Fruit fly (Drosophila melanogaster) whole organism, embryonic: ENCODE measurements around the gene CG13654.
A peak's percentile ranks its signal among the peaks of the same experiment; 100 is the strongest.

ENCODE experiments used
- CG10959 ChIP-seq: fragments of 200-800 bp; sonication (Bioruptor generic); IDR thresholded peaks from 2 replicates; pipeline ENCODE4 v1.3.6; 2022; ENCODE audit warnings: missing biosample characterization, missing genetic modification characterization
- CG12236 ChIP-seq: fragments of 200-800 bp; sonication (Bioruptor generic); optimal IDR thresholded peaks from 2 replicates; lab custom pipeline; 2016; ENCODE audit warnings: missing biosample characterization, missing genetic modification characterization
- CG12769 ChIP-seq: fragments of 200-800 bp; sonication (Bioruptor generic); optimal IDR thresholded peaks from 2 replicates; lab custom pipeline; 2019; ENCODE audit warnings: missing biosample characterization, mild to moderate bottlenecking, missing genetic modification characterization, moderate library complexity
- CG14860 ChIP-seq: fragments of 200-800 bp; sonication (Bioruptor generic); IDR thresholded peaks from 3 replicates; pipeline ENCODE4 v1.3.6; 2022; ENCODE audit warnings: missing biosample characterization, missing genetic modification characterization; ENCODE audit not compliant: partially characterized antibody
- CG15479 ChIP-seq: fragments of 200-800 bp; sonication (Bioruptor generic); optimal IDR thresholded peaks from 3 replicates; lab custom pipeline; 2019; ENCODE audit warnings: missing biosample characterization, mild to moderate bottlenecking, missing genetic modification characterization, moderate library complexity
- CG15514 ChIP-seq: fragments of 200-800 bp; sonication (Bioruptor generic); optimal IDR thresholded peaks from 3 replicates; lab custom pipeline; 2017; ENCODE audit warnings: missing biosample characterization, missing genetic modification characterization, mild to moderate bottlenecking, moderate library complexity, missing genetic modification reagents
- CG15696 ChIP-seq: fragments of 200-800 bp; sonication (Bioruptor generic); optimal IDR thresholded peaks from 2 replicates; lab custom pipeline; 2019; ENCODE audit warnings: missing biosample characterization, mild to moderate bottlenecking, missing genetic modification characterization, moderate library complexity
- CG16815 ChIP-seq: fragments of 200-800 bp; sonication (Bioruptor generic); optimal IDR thresholded peaks from 3 replicates; lab custom pipeline; 2017; ENCODE audit warnings: missing biosample characterization, mild to moderate bottlenecking, missing genetic modification characterization
- CG2129 ChIP-seq: fragments of 200-800 bp; sonication (Bioruptor generic); IDR thresholded peaks from 2 replicates; pipeline ENCODE4 v1.3.6; 2022; ENCODE audit warnings: missing biosample characterization, missing genetic modification characterization; ENCODE audit not compliant: partially characterized antibody
- CG2875 ChIP-seq: fragments of 200-800 bp; sonication (Bioruptor generic); optimal IDR thresholded peaks from 2 replicates; lab custom pipeline; 2017; ENCODE audit warnings: missing biosample characterization, mild to moderate bottlenecking, missing genetic modification characterization, missing genetic modification reagents
- CG30403 ChIP-seq: fragments of 200-800 bp; sonication (Bioruptor generic); optimal IDR thresholded peaks from 3 replicates; lab custom pipeline; 2016; ENCODE audit warnings: missing biosample characterization, missing genetic modification characterization
- CG5245 ChIP-seq: fragments of 200-800 bp; sonication (Bioruptor generic); optimal IDR thresholded peaks from 3 replicates; lab custom pipeline; 2016; ENCODE audit warnings: missing biosample characterization, missing genetic modification characterization
- Camta ChIP-seq: fragments of 200-800 bp; sonication (Bioruptor generic); optimal IDR thresholded peaks from 2 replicates; lab custom pipeline; 2016; ENCODE audit warnings: missing biosample characterization, missing genetic modification characterization
- D ChIP-seq, 2 experiments: fragments of 200-800 bp in 1 of 2; fragments of >200 bp in 1 of 2; sonication (Bioruptor generic) in 1 of 2; optimal IDR thresholded peaks; 2 replicates in 1 of 2; 3 replicates in 1 of 2; lab custom pipeline; 2017; ENCODE audit warnings: mild to moderate bottlenecking in 1 of 2, missing biosample characterization in 1 of 2, missing genetic modification characterization in 1 of 2, missing genetic modification reagents in 1 of 2
- Deaf1 ChIP-seq: fragments of 200-800 bp; optimal IDR thresholded peaks from 3 replicates; lab custom pipeline; 2019; ENCODE audit warnings: missing biosample characterization, mild to moderate bottlenecking, missing genetic modification characterization, moderate library complexity
- Dref ChIP-seq: fragments of 200-800 bp; sonication (Bioruptor generic); IDR thresholded peaks from 2 replicates; pipeline ENCODE4 v1.3.6; 2022; ENCODE audit warnings: missing biosample characterization, missing genetic modification characterization
- ERR ChIP-seq: fragments of 200-800 bp; sonication (Bioruptor generic); optimal IDR thresholded peaks from 2 replicates; lab custom pipeline; 2016; ENCODE audit warnings: missing biosample characterization, missing genetic modification characterization
- Hmr ChIP-seq: fragments of 200-800 bp; sonication (Bioruptor generic); optimal IDR thresholded peaks from 3 replicates; lab custom pipeline; 2017; ENCODE audit warnings: mild to moderate bottlenecking, missing biosample characterization, missing genetic modification reagents, missing genetic modification characterization
- Lhr ChIP-seq: fragments of 200-800 bp; sonication (Bioruptor generic); optimal IDR thresholded peaks from 3 replicates; lab custom pipeline; 2017; ENCODE audit warnings: mild to moderate bottlenecking, missing biosample characterization, missing genetic modification reagents, missing genetic modification characterization
- MTF-1 ChIP-seq: fragments of 200-800 bp; sonication (Bioruptor generic); optimal IDR thresholded peaks from 2 replicates; lab custom pipeline; 2018; ENCODE audit warnings: missing biosample characterization, mild to moderate bottlenecking, missing genetic modification characterization, borderline replicate concordance
- Mes4 ChIP-seq: fragments of 200-800 bp; sonication (Bioruptor generic); optimal IDR thresholded peaks from 2 replicates; lab custom pipeline; 2016; ENCODE audit warnings: missing biosample characterization, missing genetic modification characterization
- NK7.1 ChIP-seq: fragments of 200-800 bp; sonication (Bioruptor generic); optimal IDR thresholded peaks from 3 replicates; lab custom pipeline; 2016; ENCODE audit warnings: missing biosample characterization, missing genetic modification characterization
- Poxn ChIP-seq: fragments of 200-800 bp; sonication (Bioruptor generic); IDR thresholded peaks from 2 replicates; pipeline ENCODE4 v1.3.6; 2022; ENCODE audit warnings: missing biosample characterization, missing genetic modification characterization
- Scr ChIP-seq: fragments of 200-800 bp; sonication (Bioruptor generic); IDR thresholded peaks from 2 replicates; pipeline ENCODE4 v1.3.6; 2022; ENCODE audit warnings: missing biosample characterization, missing genetic modification characterization; ENCODE audit not compliant: partially characterized antibody
- Side ChIP-seq: fragments of 200-800 bp; sonication (Bioruptor generic); optimal IDR thresholded peaks from 2 replicates; lab custom pipeline; 2016; ENCODE audit warnings: missing biosample characterization, missing genetic modification characterization
- Sry-β ChIP-seq: fragments of 200-800 bp; sonication (Bioruptor generic); optimal IDR thresholded peaks from 2 replicates; lab custom pipeline; 2018; ENCODE audit warnings: missing biosample characterization, mild to moderate bottlenecking, missing genetic modification characterization, moderate library complexity
- TFAM ChIP-seq: fragments of 200-800 bp; sonication (Bioruptor generic); optimal IDR thresholded peaks from 2 replicates; lab custom pipeline; 2017; ENCODE audit warnings: missing biosample characterization, missing genetic modification characterization, inconsistent platforms
- abd-A ChIP-seq: fragments of 200-800 bp; sonication (Bioruptor generic); optimal IDR thresholded peaks from 3 replicates; lab custom pipeline; 2019; ENCODE audit warnings: missing biosample characterization, mild to moderate bottlenecking, missing genetic modification characterization, moderate library complexity
- ase ChIP-seq: fragments of 200-800 bp; sonication (Bioruptor generic); IDR thresholded peaks from 3 replicates; pipeline ENCODE4 v1.3.6; 2022; ENCODE audit warnings: missing biosample characterization, missing genetic modification characterization
- ash1 ChIP-seq: fragments of 200-800 bp; sonication (Bioruptor generic); optimal IDR thresholded peaks from 2 replicates; lab custom pipeline; 2018; ENCODE audit warnings: missing biosample characterization, mild to moderate bottlenecking, missing genetic modification characterization
- bsh ChIP-seq, 2 experiments: fragments of 200-800 bp; sonication (Bioruptor generic); optimal IDR thresholded peaks; 2 replicates each; lab custom pipeline; 2017 to 2018; ENCODE audit warnings: mild to moderate bottlenecking in 2 of 2, missing biosample characterization in 2 of 2, missing genetic modification characterization in 2 of 2, moderate library complexity in 1 of 2
- cas ChIP-seq: fragments of 200-800 bp; sonication (Bioruptor generic); IDR thresholded peaks from 2 replicates; pipeline ENCODE4 v1.3.6; 2022; ENCODE audit warnings: missing biosample characterization, missing genetic modification characterization
- cato ChIP-seq: fragments of 200-800 bp; sonication (Bioruptor generic); optimal IDR thresholded peaks from 2 replicates; lab custom pipeline; 2016; ENCODE audit warnings: missing biosample characterization, missing genetic modification characterization, borderline replicate concordance
- chm ChIP-seq: fragments of 200-800 bp; sonication (Bioruptor generic); IDR thresholded peaks from 2 replicates; pipeline ENCODE4 v1.3.6; 2022; ENCODE audit warnings: missing biosample characterization, missing genetic modification characterization
- crp ChIP-seq, 2 experiments: fragments of 200-800 bp; sonication (Bioruptor generic); optimal IDR thresholded peaks; 2 replicates in 1 of 2; 3 replicates in 1 of 2; lab custom pipeline; 2017; ENCODE audit warnings: missing biosample characterization in 2 of 2, missing genetic modification characterization in 2 of 2, mild to moderate bottlenecking in 1 of 2, moderate library complexity in 1 of 2
- gro ChIP-seq: fragments of 200-800 bp; sonication (Bioruptor generic); optimal IDR thresholded peaks from 2 replicates; lab custom pipeline; 2016; ENCODE audit warnings: missing biosample characterization, missing genetic modification characterization
- hkb ChIP-seq, 2 experiments: fragments of 200-800 bp in 1 of 2; fragments of >200 bp in 1 of 2; sonication (Bioruptor generic) in 1 of 2; IDR thresholded peaks in 1 of 2; optimal IDR thresholded peaks in 1 of 2; 2 replicates each; pipeline versions ENCODE4 v1.3.6 to Lab custom; 2017 to 2022; ENCODE audit warnings: missing biosample characterization in 1 of 2, missing genetic modification characterization in 1 of 2
- lola ChIP-seq, 3 experiments: fragments of >200 bp in 2 of 3; fragments of 200-800 bp in 1 of 3; sonication (Bioruptor generic) in 1 of 3; optimal IDR thresholded peaks; 2 replicates each; lab custom pipeline; 2017 to 2019; ENCODE audit warnings: missing biosample characterization in 3 of 3, missing genetic modification characterization in 3 of 3, mild to moderate bottlenecking in 1 of 3, moderate library complexity in 1 of 3
- luna ChIP-seq: fragments of 200-800 bp; sonication (Bioruptor generic); optimal IDR thresholded peaks from 2 replicates; lab custom pipeline; 2016; ENCODE audit warnings: missing biosample characterization, missing genetic modification characterization
- oc ChIP-seq: fragments of 200-800 bp; sonication (Bioruptor generic); optimal IDR thresholded peaks from 2 replicates; lab custom pipeline; 2018; ENCODE audit warnings: missing biosample characterization, mild to moderate bottlenecking, missing genetic modification characterization, moderate library complexity
- pfk ChIP-seq: fragments of 200-800 bp; sonication (Bioruptor generic); optimal IDR thresholded peaks from 2 replicates; lab custom pipeline; 2018; ENCODE audit warnings: missing biosample characterization, mild to moderate bottlenecking, missing genetic modification characterization, moderate library complexity
- pzg ChIP-seq: fragments of 200-800 bp; sonication (Bioruptor generic); optimal IDR thresholded peaks from 3 replicates; lab custom pipeline; 2018; ENCODE audit warnings: missing biosample characterization, mild to moderate bottlenecking, missing genetic modification characterization, moderate library complexity
- sima ChIP-seq: fragments of 200-800 bp; sonication (Bioruptor generic); optimal IDR thresholded peaks from 2 replicates; lab custom pipeline; 2016; ENCODE audit warnings: missing biosample characterization, missing genetic modification characterization
- tap ChIP-seq: fragments of 200-800 bp; optimal IDR thresholded peaks from 3 replicates; lab custom pipeline; 2019; ENCODE audit warnings: missing biosample characterization, mild to moderate bottlenecking, missing genetic modification characterization, moderate library complexity
- ttk ChIP-seq: fragments of 200-800 bp; sonication (Bioruptor generic); IDR thresholded peaks from 2 replicates; pipeline ENCODE4 v2.1.2; 2022; ENCODE audit warnings: missing biosample characterization, missing genetic modification characterization
- wdn ChIP-seq: fragments of 200-800 bp; sonication (Bioruptor generic); IDR thresholded peaks from 2 replicates; pipeline ENCODE4 v1.3.6; 2022; ENCODE audit warnings: missing biosample characterization, missing genetic modification characterization
- z ChIP-seq: fragments of 200-800 bp; sonication (Bioruptor generic); IDR thresholded peaks from 3 replicates; pipeline ENCODE4 v1.3.6; 2022; ENCODE audit warnings: missing biosample characterization, missing genetic modification characterization

Gene CG13654

dm6 chr3R:25247379-25247869, 47.8 kb downstream of the CG13654 start, which contains the start of the genes RpS27 and Nup37 (continued):
- TF ChIP-seq CG14860 (GFP tag; lab: Robert Waterston, UW): no peak
- TF ChIP-seq sima (GFP tag; lab: Kevin White, UChicago): peak; percentile 97
- TF ChIP-seq cas (GFP tag; lab: Robert Waterston, UW): peak; percentile 91
- TF ChIP-seq crp (GFP tag; optimal IDR thresholded peaks at IDR 0.05; lab: Kevin White, UChicago): peak; percentile 47 to 90
- TF ChIP-seq MTF-1: peak; percentile 99
- TF ChIP-seq gro (GFP tag; lab: Kevin White, UChicago): peak; percentile 97
- TF ChIP-seq CG2129 (GFP tag; lab: Robert Waterston, UW): no peak
- peak; percentile 98 for TF ChIP-seq CG5245 (GFP tag; lab: Kevin White, UChicago)
- peak; percentile 99 for TF ChIP-seq NK7.1 (GFP tag; lab: Kevin White, UChicago)
- TF ChIP-seq Camta: peak; percentile 98
- TF ChIP-seq Sry-β (GFP tag; lab: Kevin White, UChicago): peak; percentile 80
- TF ChIP-seq chm: peak; percentile 99
- TF ChIP-seq bsh (GFP tag; optimal IDR thresholded peaks at IDR 0.05; lab: Kevin White, UChicago): peak; percentile 50 to 93
- TF ChIP-seq Deaf1 (tag; lab: Kevin White, UChicago): peak; percentile 69
- peak; percentile 96 for TF ChIP-seq cato
- peak; percentile 84 for TF ChIP-seq Poxn
- TF ChIP-seq oc (tag; lab: Kevin White, UChicago): peak; percentile 92
- TF ChIP-seq TFAM (GFP tag; lab: Kevin White, UChicago): peak; percentile 93
- peak; percentile 90 for TF ChIP-seq ERR (GFP tag; lab: Kevin White, UChicago)
- peak; percentile 78 for TF ChIP-seq z (GFP tag; lab: Robert Waterston, UW)
- TF ChIP-seq ash1: peak; percentile 99
- peak; percentile 99 for TF ChIP-seq Side (GFP tag; lab: Kevin White, UChicago)
- TF ChIP-seq wdn: peak; percentile 94
- no peak for TF ChIP-seq D (optimal IDR thresholded peaks at IDR 0.05; lab: Kevin White, UChicago)
- peak; percentile 96 for TF ChIP-seq D (GFP tag; optimal IDR thresholded peaks at IDR 0.05; lab: Kevin White, UChicago)
- peak; percentile 59 for TF ChIP-seq Dref (GFP tag; lab: Robert Waterston, UW)
- TF ChIP-seq CG30403 (GFP tag; lab: Kevin White, UChicago): peak; percentile 96
- TF ChIP-seq pzg (GFP tag; lab: Kevin White, UChicago): peak; percentile 97
- TF ChIP-seq tap (tag; lab: Kevin White, UChicago): peak; percentile 88
- peak; percentile 98 for TF ChIP-seq CG2875 (GFP tag; lab: Kevin White, UChicago)
- TF ChIP-seq Hmr (GFP tag; lab: Kevin White, UChicago): peak; percentile 99
- peak; percentile 98 for TF ChIP-seq CG12769 (tag; lab: Kevin White, UChicago)
- TF ChIP-seq abd-A (tag; lab: Kevin White, UChicago): no peak
- peak; percentile 95 for TF ChIP-seq CG10959 (GFP tag; lab: Robert Waterston, UW)
- TF ChIP-seq ase (GFP tag; lab: Robert Waterston, UW): peak; percentile 98
- peak; percentile 96 for TF ChIP-seq CG15514 (GFP tag; lab: Kevin White, UChicago)
- TF ChIP-seq lola (GFP tag; optimal IDR thresholded peaks at IDR 0.05; lab: Kevin White, UChicago): peak in 1 of 3 experiments; percentile 83
- TF ChIP-seq CG15479: peak; percentile 75
- peak; percentile 97 for TF ChIP-seq ttk (GFP tag; lab: Robert Waterston, UW)
- TF ChIP-seq CG12236 (GFP tag; lab: Kevin White, UChicago): peak; percentile 97
- TF ChIP-seq Scr (GFP tag; lab: Robert Waterston, UW): peak; percentile 41; the same call in 1 of the 2 replicates
- TF ChIP-seq Lhr (GFP tag; lab: Kevin White, UChicago): peak; percentile 97
- TF ChIP-seq luna: peak; percentile 98
- TF ChIP-seq CG15696: peak; percentile 81
- peak; percentile 90 for TF ChIP-seq pfk (GFP tag; lab: Kevin White, UChicago)
- peak; percentile 99 for TF ChIP-seq Mes4 (GFP tag; lab: Kevin White, UChicago)
- TF ChIP-seq CG16815 (GFP tag; lab: Kevin White, UChicago): peak; percentile 95
- no peak for TF ChIP-seq hkb (optimal IDR thresholded peaks at IDR 0.05; lab: Kevin White, UChicago)
- peak; percentile 94 for TF ChIP-seq hkb (GFP tag; IDR thresholded peaks at IDR 0.05; lab: Robert Waterston, UW)
